Worm (Caenorhabditis elegans): ENCODE measurements around the gene M151.1.

The M151.1 gene

DNA sequence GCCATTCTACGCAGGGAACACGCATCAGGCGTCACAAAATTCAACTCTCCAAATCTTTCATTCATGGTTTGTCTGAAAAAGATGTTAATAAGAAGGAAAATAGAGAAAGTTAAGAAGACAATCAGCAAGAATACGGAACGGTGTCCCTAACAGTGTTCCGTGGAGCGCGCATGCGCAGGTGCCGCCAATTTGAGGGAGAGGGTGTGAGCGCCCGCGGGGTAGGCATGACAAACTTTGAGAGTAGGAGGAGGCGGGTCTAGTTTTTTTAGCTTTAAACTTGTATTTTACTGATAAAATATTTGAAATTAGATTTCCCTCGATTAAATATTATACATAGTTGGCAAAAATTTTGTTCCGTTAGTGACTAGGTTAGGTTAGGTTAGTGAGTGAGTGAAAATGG is 39.1 kb downstream of the M151.1 start:
- TF ChIP-seq snpc-4 (tag; optimal IDR thresholded peaks at IDR 0.05), result no peak
- no peak for TF ChIP-seq nhr-25 (tag; optimal IDR thresholded peaks at IDR 0.05)

DNA sequence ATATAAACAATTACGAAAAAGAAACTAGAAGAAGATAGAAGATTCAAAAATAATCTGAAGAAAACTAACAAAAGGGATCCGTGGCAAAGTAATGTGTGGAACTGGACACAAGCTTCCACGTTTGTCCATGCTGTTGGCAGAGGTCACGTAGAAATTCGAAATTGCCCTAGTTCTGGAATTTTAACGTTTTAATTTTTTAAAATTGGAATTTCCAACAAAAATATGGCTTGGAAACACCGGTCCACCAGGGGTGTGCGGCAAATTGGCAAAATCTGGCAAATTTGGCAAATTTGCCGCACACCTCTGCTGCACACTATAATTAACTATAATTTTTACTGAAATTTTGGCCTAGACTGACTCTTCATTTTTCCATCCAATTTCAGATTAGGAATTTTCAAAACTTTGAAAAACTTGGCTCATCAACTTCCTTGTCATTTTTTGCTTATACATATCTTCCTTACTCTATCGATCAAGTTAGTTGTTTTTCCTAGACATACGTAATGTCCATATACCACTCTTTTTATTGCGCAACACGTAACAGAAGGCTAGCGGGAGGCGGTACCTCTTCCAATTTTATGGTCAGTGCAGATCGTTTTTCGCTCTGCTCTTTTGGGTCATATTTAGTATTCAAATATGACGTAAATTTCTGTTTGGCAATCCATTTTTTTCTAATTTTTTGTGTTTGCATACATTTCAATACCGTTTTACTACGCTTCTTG is 40.2 kb downstream of the M151.1 start, which contains the start of gene F19B10.10:
Gene F19B10.10, minus strand, starts transcription at position 51 of the 719 bp plus-strand sequence.
- no peak for TF ChIP-seq nhr-77 (tag; optimal IDR thresholded peaks at IDR 0.05)
- no peak for TF ChIP-seq nhr-28 (tag; optimal IDR thresholded peaks at IDR 0.05)
- TF ChIP-seq nhr-25 (tag; optimal IDR thresholded peaks at IDR 0.05), result no peak
- TF ChIP-seq ama-1 (optimal IDR thresholded peaks at IDR 0.05), result no peak
- TF ChIP-seq ceh-16 (tag; optimal IDR thresholded peaks at IDR 0.05), result no peak
- TF ChIP-seq lsy-12 (tag; optimal IDR thresholded peaks at IDR 0.05), result no peak
- TF ChIP-seq unc-39 (tag; optimal IDR thresholded peaks at IDR 0.05), result no peak
- no peak for TF ChIP-seq aly-2 (tag; optimal IDR thresholded peaks at IDR 0.05)
- TF ChIP-seq lin-39 (tag; optimal IDR thresholded peaks at IDR 0.05), result no peak
- no peak for TF ChIP-seq ceh-9 (tag; optimal IDR thresholded peaks at IDR 0.05)
- no peak for TF ChIP-seq nhr-43 (tag; optimal IDR thresholded peaks at IDR 0.05; ENCODE audit: poor library complexity, severe bottlenecking)
- no peak for TF ChIP-seq tbx-2 (tag; optimal IDR thresholded peaks at IDR 0.05)
- TF ChIP-seq pqm-1 (tag; optimal IDR thresholded peaks at IDR 0.05), result no peak
- TF ChIP-seq mml-1 (tag; optimal IDR thresholded peaks at IDR 0.05), result no peak
- no peak for TF ChIP-seq ceh-28 (tag; optimal IDR thresholded peaks at IDR 0.05)
- no peak for TF ChIP-seq skn-1 (tag; optimal IDR thresholded peaks at IDR 0.05)
- no peak for TF ChIP-seq ceh-82 (tag; optimal IDR thresholded peaks at IDR 0.05)
- TF ChIP-seq nhr-11 (tag; optimal IDR thresholded peaks at IDR 0.05), result no peak
- no peak for TF ChIP-seq elt-3 (tag; optimal IDR thresholded peaks at IDR 0.05)

DNA sequence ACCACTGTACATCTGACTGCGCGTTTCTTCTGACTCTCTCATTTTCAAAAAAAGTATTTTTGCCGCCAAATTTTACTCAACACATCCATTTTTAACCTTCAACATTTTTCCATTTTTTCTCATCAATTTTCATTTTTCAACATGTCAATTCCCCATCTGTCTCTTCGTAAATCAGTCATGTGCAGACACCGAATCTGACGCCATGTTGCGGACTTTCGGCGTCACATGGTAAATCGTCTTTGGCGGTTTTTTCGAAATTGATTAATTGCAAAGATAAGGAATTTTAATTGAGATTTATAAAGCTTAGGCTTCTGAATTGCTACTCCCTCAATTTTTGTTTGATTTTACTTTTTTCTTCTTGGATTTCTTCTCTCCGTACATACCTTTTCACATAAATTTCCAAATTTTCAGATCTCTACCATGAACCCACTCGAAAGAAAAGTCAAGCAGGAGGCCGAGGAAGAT is 41.5 kb downstream of the M151.1 start, which contains the start of gene F19B10.1:
Gene F19B10.1, plus strand, starts transcription at position 415 of the 465 bp plus-strand sequence.
- TF ChIP-seq nhr-25 (tag; optimal IDR thresholded peaks at IDR 0.05), result peak; percentile 85
- peak; percentile 45 for TF ChIP-seq lin-39 (tag; optimal IDR thresholded peaks at IDR 0.05)
- peak; percentile 74 for TF ChIP-seq R02D3.7 (tag; optimal IDR thresholded peaks at IDR 0.05)
- peak; percentile 81 for TF ChIP-seq pha-4 (tag; optimal IDR thresholded peaks at IDR 0.05)
- peak; percentile 44 for TF ChIP-seq elt-1 (tag; optimal IDR thresholded peaks at IDR 0.05)
- TF ChIP-seq nhr-43 (tag; optimal IDR thresholded peaks at IDR 0.05; ENCODE audit: poor library complexity, severe bottlenecking), result peak; percentile 50
- TF ChIP-seq elt-2 (tag; optimal IDR thresholded peaks at IDR 0.05), result peak; percentile 70
- TF ChIP-seq mml-1 (tag; optimal IDR thresholded peaks at IDR 0.05), result no peak
- peak; percentile 81 for TF ChIP-seq nfya-1 (tag; optimal IDR thresholded peaks at IDR 0.05; ENCODE audit: insufficient read depth)
- no peak for TF ChIP-seq zag-1 (tag; optimal IDR thresholded peaks at IDR 0.05)
- peak; percentile 63 for TF ChIP-seq unc-62 (GFP tag; optimal IDR thresholded peaks at IDR 0.05)
- TF ChIP-seq ceh-28 (tag; optimal IDR thresholded peaks at IDR 0.05), result no peak
- TF ChIP-seq aly-2 (tag; optimal IDR thresholded peaks at IDR 0.05), result no peak
- TF ChIP-seq lin-15B (tag; optimal IDR thresholded peaks at IDR 0.05), result peak; percentile 65
- no peak for TF ChIP-seq nhr-12 (tag; optimal IDR thresholded peaks at IDR 0.05)
- TF ChIP-seq lsy-12 (tag; optimal IDR thresholded peaks at IDR 0.05), result no peak
- peak; percentile 62 for TF ChIP-seq snpc-4 (tag; optimal IDR thresholded peaks at IDR 0.05)
- no peak for TF ChIP-seq nhr-237 (tag; optimal IDR thresholded peaks at IDR 0.05)
- no peak for TF ChIP-seq fkh-10 (GFP tag; optimal IDR thresholded peaks at IDR 0.05)
- peak; percentile 65 for TF ChIP-seq nhr-23 (tag; optimal IDR thresholded peaks at IDR 0.05)
- peak; percentile 34 for TF ChIP-seq egl-5 (tag; optimal IDR thresholded peaks at IDR 0.05)
- TF ChIP-seq ZK546.5 (tag; optimal IDR thresholded peaks at IDR 0.05), result no peak
- no peak for TF ChIP-seq skn-1 (tag; optimal IDR thresholded peaks at IDR 0.05)

DNA sequence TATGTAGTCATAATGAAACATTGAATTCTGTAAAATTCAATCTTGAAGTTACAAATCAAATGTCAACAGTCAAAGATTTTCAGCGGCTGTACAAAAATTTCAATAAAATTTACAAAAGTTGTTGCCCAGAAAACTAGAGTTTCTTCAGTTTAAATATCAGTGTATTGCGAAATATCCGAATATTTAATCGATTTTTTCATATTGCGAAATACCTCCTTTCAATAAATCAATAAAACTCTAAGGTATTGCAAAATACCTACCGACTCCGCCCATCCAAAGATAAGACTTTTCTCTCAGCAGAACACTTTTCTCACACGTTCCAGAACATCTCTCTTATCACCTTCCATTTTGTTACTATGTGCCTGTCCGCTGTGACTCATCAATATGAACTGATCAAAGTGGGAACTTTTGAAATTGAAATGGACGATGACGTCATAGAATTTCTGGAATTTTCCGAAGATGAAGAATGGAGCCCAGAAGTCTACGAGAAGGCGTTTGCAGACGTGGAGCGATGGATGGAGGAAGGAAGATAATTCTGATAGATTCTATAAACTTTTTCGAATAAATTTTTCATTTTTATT is 43.3 kb downstream of the M151.1 start:
- TF ChIP-seq pqm-1 (tag; optimal IDR thresholded peaks at IDR 0.05) (peak; percentile 46), aly-2 (tag; optimal IDR thresholded peaks at IDR 0.05) (no peak), ceh-28 (tag; optimal IDR thresholded peaks at IDR 0.05) (peak; percentile 83), elt-2 (tag; optimal IDR thresholded peaks at IDR 0.05) (peak; percentile 87), eor-1 (tag; optimal IDR thresholded peaks at IDR 0.05) (no peak), nhr-237 (tag; optimal IDR thresholded peaks at IDR 0.05) (no peak)

All from whole organism, L3 larva.